Fruit fly (Drosophila melanogaster) whole organism, wandering third instar larva: ENCODE results near the gene Sfp24Bc.

Experiments used
- Abd-B ChIP-seq: fragments of >200 bp; optimal IDR thresholded peaks from 2 replicates; lab custom pipeline; 2017; ENCODE audit warnings: missing biosample characterization, missing genetic modification characterization
- CG32264 ChIP-seq: fragments of 200-800 bp; sonication (Bioruptor generic); optimal IDR thresholded peaks from 2 replicates; lab custom pipeline; 2016; ENCODE audit warnings: missing biosample characterization, missing genetic modification characterization
- CG9705 ChIP-seq: fragments of 200-800 bp; sonication (Bioruptor generic); optimal IDR thresholded peaks from 2 replicates; lab custom pipeline; 2018; ENCODE audit warnings: missing biosample characterization, mild to moderate bottlenecking, missing genetic modification characterization
- CrebA ChIP-seq: fragments of 200-800 bp; sonication (Bioruptor generic); optimal IDR thresholded peaks from 2 replicates; lab custom pipeline; 2016; ENCODE audit warnings: missing biosample characterization, mild to moderate bottlenecking, missing genetic modification characterization, borderline replicate concordance
- Dfd ChIP-seq: fragments of >200 bp; optimal IDR thresholded peaks from 2 replicates; lab custom pipeline; 2017; ENCODE audit warnings: missing biosample characterization, missing genetic modification characterization
- Dif ChIP-seq: fragments of 200-275, 200-300 bp; sonication (Bioruptor generic); optimal IDR thresholded peaks from 2 replicates; lab custom pipeline; 2018; ENCODE audit warnings: missing biosample characterization, missing genetic modification characterization; ENCODE audit not compliant: partially characterized antibody
- GATAd ChIP-seq: sonication (Bioruptor generic); optimal IDR thresholded peaks from 2 replicates; lab custom pipeline; 2016; ENCODE audit warnings: missing biosample characterization, missing genetic modification characterization
- HLH106 ChIP-seq: fragments of 200-800 bp; optimal IDR thresholded peaks from 3 replicates; lab custom pipeline; 2019; ENCODE audit warnings: missing biosample characterization, mild to moderate bottlenecking, missing genetic modification characterization, moderate library complexity
- N ChIP-seq: fragments of >200 bp; optimal IDR thresholded peaks from 2 replicates; lab custom pipeline; 2018; ENCODE audit warnings: missing biosample characterization, missing external identifiers, missing genetic modification characterization
- OdsH ChIP-seq: fragments of 200-800 bp; sonication (Bioruptor generic); optimal IDR thresholded peaks from 2 replicates; lab custom pipeline; 2016; ENCODE audit warnings: missing biosample characterization, mild to moderate bottlenecking, missing genetic modification characterization
- Sp1 ChIP-seq: fragments of 200-800 bp; sonication (Bioruptor generic); optimal IDR thresholded peaks from 3 replicates; lab custom pipeline; 2019; ENCODE audit warnings: missing biosample characterization, mild to moderate bottlenecking, missing genetic modification characterization, moderate library complexity
- Vsx2 ChIP-seq: fragments of 200-300, 225-300 bp; sonication (Bioruptor generic); optimal IDR thresholded peaks from 2 replicates; lab custom pipeline; 2018; ENCODE audit warnings: missing biosample characterization, missing genetic modification characterization; ENCODE audit not compliant: partially characterized antibody
- br ChIP-seq: fragments of 200-800 bp; sonication (Bioruptor generic); optimal IDR thresholded peaks from 2 replicates; lab custom pipeline; 2016; ENCODE audit warnings: missing biosample characterization, missing genetic modification characterization
- brk ChIP-seq: fragments of 200-800 bp; sonication (Bioruptor generic); optimal IDR thresholded peaks from 2 replicates; lab custom pipeline; 2016; ENCODE audit warnings: missing biosample characterization, mild to moderate bottlenecking, missing genetic modification characterization
- dl ChIP-seq, 2 experiments: fragments of 175-275, 200-275 bp in 1 of 2; fragments of 200-275 bp in 1 of 2; sonication (Bioruptor generic); optimal IDR thresholded peaks; lab custom pipeline; 2018; ENCODE audit warnings: mild to moderate bottlenecking in 2 of 2, missing biosample characterization in 2 of 2, missing genetic modification characterization in 2 of 2, moderate library complexity in 2 of 2; ENCODE audit not compliant: partially characterized antibody in 2 of 2, insufficient read depth in 1 of 2
- dmrt93B ChIP-seq: fragments of 200-800 bp; sonication (Bioruptor generic); optimal IDR thresholded peaks from 2 replicates; lab custom pipeline; 2018; ENCODE audit warnings: missing biosample characterization, mild to moderate bottlenecking, missing genetic modification characterization
- dsf ChIP-seq: sonication (Bioruptor generic); optimal IDR thresholded peaks from 2 replicates; lab custom pipeline; 2016; ENCODE audit warnings: missing biosample characterization, missing genetic modification characterization, borderline replicate concordance
- ey ChIP-seq: fragments of 200-800 bp; sonication (Bioruptor generic); optimal IDR thresholded peaks from 2 replicates; lab custom pipeline; 2016; ENCODE audit warnings: missing biosample characterization, missing genetic modification characterization
- foxo ChIP-seq, 2 experiments: fragments of 200-800 bp; sonication (Bioruptor generic); optimal IDR thresholded peaks; 2 replicates in 1 of 2; 3 replicates in 1 of 2; lab custom pipeline; 2016 to 2017; ENCODE audit warnings: missing biosample characterization in 2 of 2, missing genetic modification characterization in 2 of 2
- fru ChIP-seq: fragments of 200-800 bp; sonication (Bioruptor generic); optimal IDR thresholded peaks from 3 replicates; lab custom pipeline; 2016; ENCODE audit warnings: missing biosample characterization, mild to moderate bottlenecking, missing genetic modification characterization
- h ChIP-seq: fragments of 200-800 bp; sonication (Bioruptor generic); optimal IDR thresholded peaks from 3 replicates; lab custom pipeline; 2016; ENCODE audit warnings: missing biosample characterization, mild to moderate bottlenecking, missing genetic modification characterization
- jim ChIP-seq: fragments of 175-275, 200-325 bp; sonication (Bioruptor generic); optimal IDR thresholded peaks from 2 replicates; lab custom pipeline; 2016; ENCODE audit warnings: missing biosample characterization, mild to moderate bottlenecking, missing genetic modification characterization
- pan ChIP-seq: fragments of >200 bp; optimal IDR thresholded peaks from 2 replicates; lab custom pipeline; 2017
- psq ChIP-seq: fragments of 200-800 bp; sonication (Bioruptor generic); optimal IDR thresholded peaks from 3 replicates; lab custom pipeline; 2017; ENCODE audit warnings: missing biosample characterization, mild to moderate bottlenecking, missing genetic modification characterization, moderate library complexity
- rgr ChIP-seq: fragments of 200-800 bp; sonication (Bioruptor generic); optimal IDR thresholded peaks from 3 replicates; lab custom pipeline; 2016; ENCODE audit warnings: missing biosample characterization, mild to moderate bottlenecking, missing genetic modification characterization
- sage ChIP-seq: fragments of 200-800 bp; sonication (Bioruptor generic); optimal IDR thresholded peaks from 2 replicates; lab custom pipeline; 2016; ENCODE audit warnings: missing biosample characterization, mild to moderate bottlenecking, missing genetic modification characterization
- tai ChIP-seq: sonication (Bioruptor generic); optimal IDR thresholded peaks from 2 replicates; lab custom pipeline; 2016; ENCODE audit warnings: missing biosample characterization, missing genetic modification characterization
- usp ChIP-seq: fragments of >200 bp; optimal IDR thresholded peaks from 2 replicates; lab custom pipeline; 2017; ENCODE audit warnings: missing biosample characterization, missing genetic modification characterization
- woc ChIP-seq: sonication (Bioruptor generic); optimal IDR thresholded peaks from 2 replicates; lab custom pipeline; 2016; ENCODE audit warnings: missing biosample characterization, mild to moderate bottlenecking, missing genetic modification characterization

Gene Sfp24Bc

dm6 chr2L:3630763-3631162 is 39.6 kb downstream of the Sfp24Bc start:
- TF ChIP-seq N (GFP tag; lab: Kevin White, UChicago) (no peak), fru (GFP tag; lab: Kevin White, UChicago) (no peak), Dif (GFP tag; lab: Kevin White, UChicago) (no peak), Abd-B (GFP tag; lab: Kevin White, UChicago) (no peak), dmrt93B (GFP tag; lab: Kevin White, UChicago) (no peak)
- TF ChIP-seq, all 38 proteins: peak for 0

dm6 chr2L:3629466-3629865 is 40.9 kb downstream of the Sfp24Bc start:
- TF ChIP-seq dl (GFP tag; optimal IDR thresholded peaks at IDR 0.05; lab: Kevin White, UChicago; ENCODE audit: insufficient read depth in 1 of 2, partially characterized antibody in 2 of 2) = no peak
- peak; percentile 77 for TF ChIP-seq fru (GFP tag; lab: Kevin White, UChicago)
- TF ChIP-seq dsf (GFP tag; lab: Kevin White, UChicago) = no peak
- peak; percentile 39 for TF ChIP-seq psq (GFP tag; lab: Kevin White, UChicago)
- TF ChIP-seq woc (GFP tag; lab: Kevin White, UChicago) = peak; percentile 51
- peak; percentile 73 for TF ChIP-seq h (GFP tag; lab: Kevin White, UChicago)
- no peak for TF ChIP-seq CG9705 (GFP tag; lab: Kevin White, UChicago)
- TF ChIP-seq sage (GFP tag; lab: Kevin White, UChicago) = no peak
- peak; percentile 9 for TF ChIP-seq Sp1
- TF ChIP-seq ey (GFP tag; lab: Kevin White, UChicago) = peak; percentile 63
- peak; percentile 4 for TF ChIP-seq HLH106
- peak; percentile 56 for TF ChIP-seq br (GFP tag; lab: Kevin White, UChicago)
- no peak for TF ChIP-seq Vsx2 (GFP tag; lab: Kevin White, UChicago)
- TF ChIP-seq OdsH (GFP tag; lab: Kevin White, UChicago) = peak; percentile 57
- TF ChIP-seq GATAd (GFP tag; lab: Kevin White, UChicago) = no peak
- no peak for TF ChIP-seq Dfd (GFP tag; lab: Kevin White, UChicago)
- TF ChIP-seq Abd-B (GFP tag; lab: Kevin White, UChicago) = no peak
- TF ChIP-seq CrebA (GFP tag; lab: Kevin White, UChicago) = no peak
- TF ChIP-seq CG32264 = peak; percentile 19
- TF ChIP-seq usp (GFP tag; lab: Kevin White, UChicago) = no peak
- peak in 1 of 2 experiments; percentile 69 for TF ChIP-seq foxo (GFP tag; optimal IDR thresholded peaks at IDR 0.05; lab: Kevin White, UChicago)
- TF ChIP-seq rgr (GFP tag; lab: Kevin White, UChicago) = peak; percentile 56
- TF ChIP-seq brk = no peak

dm6 chr2L:3628819-3629218 is 41.6 kb downstream of the Sfp24Bc start:
- TF ChIP-seq usp (GFP tag; lab: Kevin White, UChicago) (no peak), ey (GFP tag; lab: Kevin White, UChicago) (no peak), pan (lab: Kevin White, UChicago) (no peak)

dm6 chr2L:3624784-3625183 is 45.6 kb downstream of the Sfp24Bc start:
- TF ChIP-seq sage (GFP tag; lab: Kevin White, UChicago) (no peak), dsf (GFP tag; lab: Kevin White, UChicago) (no peak), Dif (GFP tag; lab: Kevin White, UChicago) (no peak), br (GFP tag; lab: Kevin White, UChicago) (no peak), GATAd (GFP tag; lab: Kevin White, UChicago) (no peak), Abd-B (GFP tag; lab: Kevin White, UChicago) (no peak), OdsH (GFP tag; lab: Kevin White, UChicago) (no peak), N (GFP tag; lab: Kevin White, UChicago) (no peak)

- TF ChIP-seq N (GFP tag; lab: Kevin White, UChicago) (no peak), dsf (GFP tag; lab: Kevin White, UChicago) (no peak), jim (no peak), br (GFP tag; lab: Kevin White, UChicago) (no peak), Abd-B (GFP tag; lab: Kevin White, UChicago) (no peak), foxo (GFP tag; optimal IDR thresholded peaks at IDR 0.05; lab: Kevin White, UChicago) (no peak), CG32264 (no peak), OdsH (GFP tag; lab: Kevin White, UChicago) (no peak), tai (GFP tag; lab: Kevin White, UChicago) (no peak), h (GFP tag; lab: Kevin White, UChicago) (no peak), usp (GFP tag; lab: Kevin White, UChicago) (no peak), HLH106 (no peak)
These were observed 48.8 kb downstream of the Sfp24Bc start, which contains the start of gene CG15418 for dm6 chr2L:3621604-3622003. CG15418 (minus strand) TSS chr2L:3621704.
